Fruit fly (Drosophila melanogaster) whole organism, embryonic: ENCODE measurements around the gene Mbs.

ENCODE experiments used
- Blimp-1 ChIP-seq: fragments of 200-800 bp; sonication (Bioruptor generic); optimal IDR thresholded peaks from 3 replicates; lab custom pipeline; 2018; ENCODE audit warnings: missing biosample characterization, missing genetic modification characterization, mild to moderate bottlenecking, moderate library complexity, missing genetic modification reagents
- BtbVII ChIP-seq: fragments of 200-800 bp; sonication (Bioruptor generic); optimal IDR thresholded peaks from 3 replicates; lab custom pipeline; 2017; ENCODE audit warnings: missing biosample characterization, mild to moderate bottlenecking, missing genetic modification characterization
- Bteb2 ChIP-seq: fragments of 200-800 bp; sonication (Bioruptor generic); optimal IDR thresholded peaks from 2 replicates; lab custom pipeline; 2016; ENCODE audit warnings: missing biosample characterization, missing genetic modification characterization
- C15 ChIP-seq: fragments of 200-800 bp; sonication (Bioruptor generic); IDR thresholded peaks from 3 replicates; pipeline ENCODE4 v1.3.6; 2022; ENCODE audit warnings: missing biosample characterization, missing genetic modification characterization
- CG10462 ChIP-seq: fragments of 200-800 bp; sonication (Bioruptor generic); optimal IDR thresholded peaks from 2 replicates; lab custom pipeline; 2016; ENCODE audit warnings: missing biosample characterization, missing genetic modification characterization
- CG10979 ChIP-seq: fragments of 200-800 bp; sonication (Bioruptor generic); optimal IDR thresholded peaks from 2 replicates; lab custom pipeline; 2018; ENCODE audit warnings: missing biosample characterization, mild to moderate bottlenecking, missing genetic modification characterization, moderate library complexity
- CG11560 ChIP-seq: fragments of 200-800 bp; sonication (Bioruptor generic); IDR thresholded peaks from 3 replicates; pipeline ENCODE4 v1.3.6; 2022; ENCODE audit warnings: missing biosample characterization, missing genetic modification characterization
- CG11695 ChIP-seq: fragments of 200-800 bp; sonication (Bioruptor generic); IDR thresholded peaks from 3 replicates; pipeline ENCODE4 v1.3.6; 2022; ENCODE audit warnings: missing biosample characterization, missing genetic modification characterization
- CG12104 ChIP-seq: fragments of 200-800 bp; sonication (Bioruptor generic); optimal IDR thresholded peaks from 3 replicates; lab custom pipeline; 2016; ENCODE audit warnings: missing biosample characterization, missing genetic modification characterization
- CG12236 ChIP-seq: fragments of 200-800 bp; sonication (Bioruptor generic); optimal IDR thresholded peaks from 2 replicates; lab custom pipeline; 2016; ENCODE audit warnings: missing biosample characterization, missing genetic modification characterization
- CG13424 ChIP-seq: fragments of 200-800 bp; sonication (Bioruptor generic); optimal IDR thresholded peaks from 2 replicates; lab custom pipeline; 2019; ENCODE audit warnings: missing biosample characterization, mild to moderate bottlenecking, missing genetic modification characterization, moderate library complexity
- CG15696 ChIP-seq: fragments of 200-800 bp; sonication (Bioruptor generic); optimal IDR thresholded peaks from 2 replicates; lab custom pipeline; 2019; ENCODE audit warnings: missing biosample characterization, mild to moderate bottlenecking, missing genetic modification characterization, moderate library complexity
- CG17612 ChIP-seq: fragments of 200-800 bp; sonication (Bioruptor generic); IDR thresholded peaks from 2 replicates; pipeline ENCODE4 v1.3.6; 2022; ENCODE audit warnings: missing biosample characterization, missing genetic modification characterization
- CG2199 ChIP-seq: fragments of 200-800 bp; sonication (Bioruptor generic); IDR thresholded peaks from 3 replicates; pipeline ENCODE4 v1.3.6; 2022; ENCODE audit warnings: missing biosample characterization, missing genetic modification characterization
- CG30020 ChIP-seq: fragments of 200-800 bp; optimal IDR thresholded peaks from 2 replicates; lab custom pipeline; 2019; ENCODE audit warnings: missing biosample characterization, mild to moderate bottlenecking, missing genetic modification characterization, moderate library complexity
- CG31441 ChIP-seq: fragments of 200-800 bp; sonication (Bioruptor generic); IDR thresholded peaks from 2 replicates; pipeline ENCODE4 v1.3.6; 2022; ENCODE audit warnings: missing biosample characterization, missing genetic modification characterization
- CG7357 ChIP-seq: fragments of 200-800 bp; sonication (Bioruptor generic); IDR thresholded peaks from 3 replicates; pipeline ENCODE4 v1.3.6; 2022; ENCODE audit warnings: missing biosample characterization, missing genetic modification characterization
- CG7372 ChIP-seq: fragments of 200-800 bp; sonication (Bioruptor generic); IDR thresholded peaks from 2 replicates; pipeline ENCODE4 v1.3.6; 2022; ENCODE audit warnings: missing biosample characterization, missing genetic modification characterization
- CG8765 ChIP-seq: fragments of 200-800 bp; sonication (Bioruptor generic); IDR thresholded peaks from 2 replicates; pipeline ENCODE4 v1.3.6; 2022; ENCODE audit warnings: missing biosample characterization, missing genetic modification characterization
- CG9817 ChIP-seq: fragments of 200-800 bp; sonication (Bioruptor generic); optimal IDR thresholded peaks from 2 replicates; lab custom pipeline; 2018; ENCODE audit warnings: missing biosample characterization, mild to moderate bottlenecking, missing genetic modification characterization, moderate library complexity
- D ChIP-seq, 2 experiments: fragments of 200-800 bp in 1 of 2; fragments of >200 bp in 1 of 2; sonication (Bioruptor generic) in 1 of 2; optimal IDR thresholded peaks; 2 replicates in 1 of 2; 3 replicates in 1 of 2; lab custom pipeline; 2017; ENCODE audit warnings: mild to moderate bottlenecking in 1 of 2, missing biosample characterization in 1 of 2, missing genetic modification characterization in 1 of 2, missing genetic modification reagents in 1 of 2
- Ets65A ChIP-seq: fragments of 200-800 bp; sonication (Bioruptor generic); peaks from one replicate; lab custom pipeline; 2016; ENCODE audit warnings: missing biosample characterization, missing genetic modification characterization
- Fer1 ChIP-seq: fragments of 200-800 bp; sonication (Bioruptor generic); optimal IDR thresholded peaks from 2 replicates; lab custom pipeline; 2017; ENCODE audit warnings: missing biosample characterization, mild to moderate bottlenecking, missing genetic modification characterization
- H15 ChIP-seq: fragments of 200-800 bp; sonication (Bioruptor generic); IDR thresholded peaks from 3 replicates; pipeline ENCODE4 v1.3.6; 2022; ENCODE audit warnings: missing biosample characterization, missing genetic modification characterization
- Hey ChIP-seq: fragments of 200-800 bp; sonication (Bioruptor generic); optimal IDR thresholded peaks from 3 replicates; lab custom pipeline; 2018; ENCODE audit warnings: missing biosample characterization, mild to moderate bottlenecking, missing genetic modification characterization
- Hr3 ChIP-seq: fragments of 200-800 bp; sonication (Bioruptor generic); optimal IDR thresholded peaks from 3 replicates; lab custom pipeline; 2016; ENCODE audit warnings: missing biosample characterization, missing genetic modification characterization
- Mrtf ChIP-seq: fragments of 200-800 bp; sonication (Bioruptor generic); IDR thresholded peaks from 3 replicates; pipeline ENCODE4 v1.3.6; 2022; ENCODE audit warnings: missing biosample characterization, missing genetic modification characterization
- PHDP ChIP-seq: fragments of 200-800 bp; sonication (Bioruptor generic); optimal IDR thresholded peaks from 3 replicates; lab custom pipeline; 2018; ENCODE audit warnings: missing biosample characterization, mild to moderate bottlenecking, missing genetic modification characterization, moderate library complexity
- Sox100B ChIP-seq: fragments of 200-800 bp; sonication (Bioruptor generic); optimal IDR thresholded peaks from 3 replicates; lab custom pipeline; 2018; ENCODE audit warnings: missing biosample characterization, mild to moderate bottlenecking, missing genetic modification characterization
- TFAM ChIP-seq: fragments of 200-800 bp; sonication (Bioruptor generic); optimal IDR thresholded peaks from 2 replicates; lab custom pipeline; 2017; ENCODE audit warnings: missing biosample characterization, missing genetic modification characterization, inconsistent platforms
- bowl ChIP-seq: fragments of 200-800 bp; sonication (Bioruptor generic); IDR thresholded peaks from 2 replicates; pipeline ENCODE4 v1.3.6; 2022; ENCODE audit warnings: missing biosample characterization, missing genetic modification characterization
- chif ChIP-seq, 2 experiments: fragments of 200-800 bp; sonication (Bioruptor generic); optimal IDR thresholded peaks; 3 replicates each; lab custom pipeline; 2016; ENCODE audit warnings: missing biosample characterization in 2 of 2, missing genetic modification characterization in 2 of 2
- chinmo ChIP-seq: fragments of 200-800 bp; sonication (Bioruptor generic); IDR thresholded peaks from 4 replicates; pipeline ENCODE4 v1.3.6; 2022; ENCODE audit warnings: missing biosample characterization, missing genetic modification characterization; ENCODE audit not compliant: partially characterized antibody
- croc ChIP-seq: fragments of 200-800 bp; sonication (Bioruptor generic); conservative IDR thresholded peaks from 3 replicates; pipeline ENCODE4 v1.3.6; 2022; ENCODE audit warnings: missing biosample characterization, missing genetic modification characterization
- crol ChIP-seq: fragments of 200-800 bp; sonication (Bioruptor generic); IDR thresholded peaks from 2 replicates; pipeline ENCODE4 v1.3.6; 2022; ENCODE audit warnings: missing biosample characterization, missing genetic modification characterization
- dysf ChIP-seq: fragments of 200-800 bp; sonication (Bioruptor generic); IDR thresholded peaks from 3 replicates; pipeline ENCODE4 v1.3.6; 2022; ENCODE audit warnings: missing biosample characterization, missing genetic modification characterization
- en ChIP-seq: fragments of 200-800 bp; sonication (Bioruptor generic); optimal IDR thresholded peaks from 2 replicates; lab custom pipeline; 2016; ENCODE audit warnings: missing biosample characterization, missing genetic modification characterization
- esg ChIP-seq: fragments of 200-800 bp; sonication (Bioruptor generic); conservative IDR thresholded peaks from 2 replicates; pipeline ENCODE4 v1.3.6; 2022; ENCODE audit warnings: missing biosample characterization, missing genetic modification characterization
- gcm2 ChIP-seq: fragments of 200-800 bp; sonication (Bioruptor generic); optimal IDR thresholded peaks from 2 replicates; lab custom pipeline; 2016; ENCODE audit warnings: missing biosample characterization, missing genetic modification characterization
- hbn ChIP-seq: fragments of 200-800 bp; sonication (Bioruptor generic); IDR thresholded peaks from 2 replicates; pipeline ENCODE4 v1.3.6; 2022; ENCODE audit warnings: missing biosample characterization, missing genetic modification characterization; ENCODE audit not compliant: partially characterized antibody
- hth ChIP-seq: fragments of >200 bp; optimal IDR thresholded peaks from 2 replicates; lab custom pipeline; 2017; ENCODE audit warnings: inconsistent platforms
- nom ChIP-seq: fragments of 200-800 bp; sonication (Bioruptor generic); optimal IDR thresholded peaks from 2 replicates; lab custom pipeline; 2017; ENCODE audit warnings: missing biosample characterization, missing genetic modification characterization, mild to moderate bottlenecking, moderate library complexity, missing genetic modification reagents
- pan ChIP-seq, 4 experiments: fragments of >200 bp in 3 of 4; fragments of 200-800 bp in 1 of 4; sonication (Bioruptor generic) in 1 of 4; optimal IDR thresholded peaks in 3 of 4; IDR thresholded peaks in 1 of 4; 2 replicates each; pipeline versions ENCODE4 v1.3.6 to Lab custom; 2017 to 2022; ENCODE audit warnings: missing biosample characterization in 2 of 4, missing genetic modification characterization in 2 of 4, mixed read lengths in 1 of 4
- repo ChIP-seq: fragments of 200-800 bp; sonication (Bioruptor generic); optimal IDR thresholded peaks from 2 replicates; lab custom pipeline; 2016; ENCODE audit warnings: missing biosample characterization, missing genetic modification characterization
- rib ChIP-seq: fragments of 200-800 bp; sonication (Bioruptor generic); IDR thresholded peaks from 2 replicates; pipeline ENCODE4 v1.3.6; 2022; ENCODE audit warnings: missing biosample characterization, missing genetic modification characterization
- sisA ChIP-seq: fragments of 200-800 bp; sonication (Bioruptor generic); IDR thresholded peaks from 2 replicates; pipeline ENCODE4 v1.3.6; 2022; ENCODE audit warnings: missing biosample characterization, missing genetic modification characterization
- slbo ChIP-seq: fragments of 200-800 bp; sonication (Bioruptor generic); IDR thresholded peaks from 2 replicates; pipeline ENCODE4 v1.3.6; 2022; ENCODE audit warnings: missing biosample characterization, missing genetic modification characterization
- sob ChIP-seq: fragments of 200-800 bp; sonication (Bioruptor generic); IDR thresholded peaks from 2 replicates; pipeline ENCODE4 v1.3.6; 2022; ENCODE audit warnings: missing biosample characterization, missing genetic modification characterization
- sug ChIP-seq: fragments of 200-800 bp; optimal IDR thresholded peaks from 2 replicates; lab custom pipeline; 2019; ENCODE audit warnings: missing biosample characterization, mild to moderate bottlenecking, missing genetic modification characterization, moderate library complexity
- tgo ChIP-seq: fragments of 200-800 bp; sonication (Bioruptor generic); IDR thresholded peaks from 3 replicates; pipeline ENCODE4 v1.3.6; 2022; ENCODE audit warnings: missing biosample characterization, missing genetic modification characterization

Gene Mbs

dm6 chr3L:16027163-16027633, 24.6 kb upstream of the Mbs start (continued):
- TF ChIP-seq hbn (GFP tag; lab: Robert Waterston, UW) (no peak), CG7372 (no peak), dysf (GFP tag; lab: Robert Waterston, UW) (peak; percentile 58; the same call in 2 of the 3 replicates), PHDP (no peak), repo (GFP tag; lab: Kevin White, UChicago) (no peak), esg (GFP tag; lab: Robert Waterston, UW) (0 out of 2 replicates have a peak, but pooled peaks have one; percentile 14), Ets65A (GFP tag; lab: Kevin White, UChicago) (peak; percentile 79), CG12104 (peak; percentile 73), nom (GFP tag; lab: Kevin White, UChicago) (peak; percentile 76), chif (GFP tag; optimal IDR thresholded peaks at IDR 0.05; lab: Kevin White, UChicago) (peak in 1 of 2 experiments; percentile 34), CG8765 (GFP tag; lab: Robert Waterston, UW) (no peak; the same call in 1 of the 2 replicates), tgo (GFP tag; lab: Robert Waterston, UW) (peak; percentile 13; the same call in 1 of the 3 replicates), CG10462 (no peak), CG10979 (peak; percentile 10), croc (GFP tag; lab: Robert Waterston, UW) (no peak), chinmo (GFP tag; lab: Robert Waterston, UW) (peak; percentile 69; the same call in 1 of the 4 replicates), CG9817 (no peak), CG11695 (GFP tag; lab: Robert Waterston, UW) (peak; percentile 50; the same call in 1 of the 3 replicates), CG15696 (tag; lab: Kevin White, UChicago) (peak; percentile 74), sisA (0 out of 2 replicates have a peak, but pooled peaks have one; percentile 17), sob (GFP tag; lab: Robert Waterston, UW) (peak; percentile 61), Bteb2 (GFP tag; lab: Kevin White, UChicago) (peak; percentile 3), crol (GFP tag; lab: Robert Waterston, UW) (peak; percentile 74), pan (optimal IDR thresholded peaks at IDR 0.05; lab: Kevin White, UChicago) (peak in 1 of 2 experiments; percentile 20), pan (GFP tag; optimal IDR thresholded peaks at IDR 0.05 in 1 of 2, IDR thresholded peaks at IDR 0.05 in 1 of 2) (peak in 1 of 2 experiments; percentile 73), hth (lab: Kevin White, UChicago) (no peak), CG13424 (tag; lab: Kevin White, UChicago) (peak; percentile 37), gcm2 (no peak), D (optimal IDR thresholded peaks at IDR 0.05; lab: Kevin White, UChicago) (no peak), D (GFP tag; optimal IDR thresholded peaks at IDR 0.05; lab: Kevin White, UChicago) (peak; percentile 25), Sox100B (GFP tag; lab: Kevin White, UChicago) (peak; percentile 64), en (GFP tag; lab: Kevin White, UChicago) (no peak), C15 (GFP tag; lab: Robert Waterston, UW) (no peak), TFAM (GFP tag; lab: Kevin White, UChicago) (no peak), rib (GFP tag; lab: Robert Waterston, UW) (peak; percentile 70; the same call in 1 of the 2 replicates), H15 (GFP tag; lab: Robert Waterston, UW) (0 out of 3 replicates have a peak, but pooled peaks have one; percentile 24), CG30020 (tag; lab: Kevin White, UChicago) (no peak), Fer1 (GFP tag; lab: Kevin White, UChicago) (no peak), Mrtf (GFP tag; lab: Robert Waterston, UW) (no peak), sug (tag; lab: Kevin White, UChicago) (no peak), bowl (no peak), CG31441 (GFP tag; lab: Robert Waterston, UW) (peak; percentile 40; the same call in 1 of the 2 replicates), BtbVII (GFP tag; lab: Kevin White, UChicago) (peak; percentile 63), Hr3 (GFP tag; lab: Kevin White, UChicago) (no peak), CG17612 (GFP tag; lab: Robert Waterston, UW) (no peak), CG12236 (GFP tag; lab: Kevin White, UChicago) (peak; percentile 0), CG11560 (tag; lab: Robert Waterston, UW) (no peak), CG7357 (GFP tag; lab: Robert Waterston, UW) (peak; percentile 49; the same call in 1 of the 3 replicates), CG2199 (GFP tag; lab: Robert Waterston, UW) (0 out of 3 replicates have a peak, but pooled peaks have one; percentile 55), Hey (tag; lab: Kevin White, UChicago) (no peak), Blimp-1 (GFP tag; lab: Kevin White, UChicago) (peak; percentile 53), slbo (peak; percentile 68)
